Worm (Caenorhabditis elegans): Measurements from ENCODE around the gene gex-3.

The gex-3 gene

ce11 chrIV:12391003-12391637, 13.1 kb upstream of the gex-3 start, which contains the start of the genes rps-23 and dpm-3 (continued):
- peak; percentile 95 for TF ChIP-seq D2030.7 (GFP tag; IDR thresholded peaks at IDR 0.05)
- peak; percentile 88 for TF ChIP-seq K11D2.4 (GFP tag; IDR thresholded peaks at IDR 0.05)
- peak; percentile 30 for TF ChIP-seq snpc-1.1 (tag; optimal IDR thresholded peaks at IDR 0.05; ENCODE audit: insufficient read depth)
- TF ChIP-seq ceh-40 (GFP tag; IDR thresholded peaks at IDR 0.05): peak; percentile 86
- peak; percentile 77 for TF ChIP-seq Y53G8AR.9 (GFP tag; conservative IDR thresholded peaks at IDR 0.05)
- peak; percentile 95 for TF ChIP-seq ccch-3 (GFP tag; optimal IDR thresholded peaks at IDR 0.05)
- TF ChIP-seq ceh-58 (GFP tag; IDR thresholded peaks at IDR 0.05): no peak
- no peak for TF ChIP-seq F55B11.4 (tag; optimal IDR thresholded peaks at IDR 0.05; ENCODE audit: borderline replicate concordance, insufficient read depth)
- peak; percentile 79 for TF ChIP-seq hmg-1.2 (GFP tag; IDR thresholded peaks at IDR 0.05)
- TF ChIP-seq chd-7 (tag; optimal IDR thresholded peaks at IDR 0.05): peak; percentile 33
- TF ChIP-seq attf-6 (GFP tag; IDR thresholded peaks at IDR 0.05): peak; percentile 86
- peak; percentile 69 for TF ChIP-seq hrde-1 (tag; optimal IDR thresholded peaks at IDR 0.05; ENCODE audit: borderline replicate concordance)
- TF ChIP-seq zim-3 (tag; optimal IDR thresholded peaks at IDR 0.05): peak; percentile 68
- TF ChIP-seq K12H6.12 (tag; optimal IDR thresholded peaks at IDR 0.05): peak; percentile 91
- TF ChIP-seq hlh-26 (GFP tag; conservative IDR thresholded peaks at IDR 0.05): no peak
- TF ChIP-seq lin-40 (tag; optimal IDR thresholded peaks at IDR 0.05): no peak
- TF ChIP-seq mes-4 (tag; optimal IDR thresholded peaks at IDR 0.05): no peak
- TF ChIP-seq lin-54 (GFP tag; optimal IDR thresholded peaks at IDR 0.05): peak; percentile 91
- TF ChIP-seq mel-28 (tag; optimal IDR thresholded peaks at IDR 0.05; ENCODE audit: borderline replicate concordance): peak; percentile 14
- peak; percentile 85 for TF ChIP-seq egrh-3 (GFP tag; IDR thresholded peaks at IDR 0.05)
- TF ChIP-seq dpl-1 (GFP tag; optimal IDR thresholded peaks at IDR 0.05): peak; percentile 46
- peak; percentile 96 for TF ChIP-seq ztf-25 (GFP tag; IDR thresholded peaks at IDR 0.05)
- no peak for TF ChIP-seq sdz-38 (tag; optimal IDR thresholded peaks at IDR 0.05)
- 0 out of 2 replicates have a peak, but pooled peaks have one; percentile 73 for TF ChIP-seq egl-18 (GFP tag; IDR thresholded peaks at IDR 0.05)
- TF ChIP-seq madf-3 (GFP tag; IDR thresholded peaks at IDR 0.05): peak; percentile 95
- TF ChIP-seq athp-1 (tag; optimal IDR thresholded peaks at IDR 0.05): peak; percentile 89
- TF ChIP-seq mcd-1 (GFP tag; IDR thresholded peaks at IDR 0.05): peak; percentile 92
- no peak for TF ChIP-seq F10E7.11 (tag; optimal IDR thresholded peaks at IDR 0.05)
- TF ChIP-seq F49E8.2 (tag; optimal IDR thresholded peaks at IDR 0.05; ENCODE audit: insufficient read depth): peak; percentile 87
- peak; percentile 58; the same call in 1 of the 2 replicates for TF ChIP-seq zfh-2 (GFP tag; conservative IDR thresholded peaks at IDR 0.05)
- TF ChIP-seq repo-1 (tag; optimal IDR thresholded peaks at IDR 0.05): peak; percentile 42
- TF ChIP-seq nhr-27 (tag; optimal IDR thresholded peaks at IDR 0.05): no peak
- TF ChIP-seq dpff-1 (tag; optimal IDR thresholded peaks at IDR 0.05): no peak
- peak; percentile 37 for TF ChIP-seq B0261.1 (tag; optimal IDR thresholded peaks at IDR 0.05)
- peak; percentile 83 for TF ChIP-seq cebp-1 (GFP tag; IDR thresholded peaks at IDR 0.05)
- peak; percentile 89 for TF ChIP-seq cebp-1 (tag; optimal IDR thresholded peaks at IDR 0.05)
- no peak for TF ChIP-seq F57C9.4 (tag; optimal IDR thresholded peaks at IDR 0.05)
- TF ChIP-seq C17E4.6 (GFP tag; IDR thresholded peaks at IDR 0.05): peak; percentile 75; the same call in 1 of the 2 replicates
- TF ChIP-seq dox-1 (GFP tag; IDR thresholded peaks at IDR 0.05): peak; percentile 97
- peak; percentile 95 for TF ChIP-seq ekl-4 (GFP tag; IDR thresholded peaks at IDR 0.05)
- TF ChIP-seq F22D6.2 (tag; optimal IDR thresholded peaks at IDR 0.05): peak; percentile 60
- TF ChIP-seq ceh-100 (GFP tag; IDR thresholded peaks at IDR 0.05): peak; percentile 83
- TF ChIP-seq F23B12.7 (tag; optimal IDR thresholded peaks at IDR 0.05; ENCODE audit: insufficient read depth): peak; percentile 93
- TF ChIP-seq B0336.3 (GFP tag; IDR thresholded peaks at IDR 0.05): peak; percentile 60; the same call in 1 of the 2 replicates
- no peak for TF ChIP-seq lsy-27 (tag; optimal IDR thresholded peaks at IDR 0.05; ENCODE audit: borderline replicate concordance, insufficient read depth)
- TF ChIP-seq lag-1 (GFP tag; IDR thresholded peaks at IDR 0.05): 0 out of 2 replicates have a peak, but pooled peaks have one; percentile 32
- TF ChIP-seq hlh-12 (tag; optimal IDR thresholded peaks at IDR 0.05): no peak

Measured in whole organism, young adult.